Fruit fly (Drosophila melanogaster): ENCODE measurements around the gene CG43736.

CG43736 gene

DNA sequence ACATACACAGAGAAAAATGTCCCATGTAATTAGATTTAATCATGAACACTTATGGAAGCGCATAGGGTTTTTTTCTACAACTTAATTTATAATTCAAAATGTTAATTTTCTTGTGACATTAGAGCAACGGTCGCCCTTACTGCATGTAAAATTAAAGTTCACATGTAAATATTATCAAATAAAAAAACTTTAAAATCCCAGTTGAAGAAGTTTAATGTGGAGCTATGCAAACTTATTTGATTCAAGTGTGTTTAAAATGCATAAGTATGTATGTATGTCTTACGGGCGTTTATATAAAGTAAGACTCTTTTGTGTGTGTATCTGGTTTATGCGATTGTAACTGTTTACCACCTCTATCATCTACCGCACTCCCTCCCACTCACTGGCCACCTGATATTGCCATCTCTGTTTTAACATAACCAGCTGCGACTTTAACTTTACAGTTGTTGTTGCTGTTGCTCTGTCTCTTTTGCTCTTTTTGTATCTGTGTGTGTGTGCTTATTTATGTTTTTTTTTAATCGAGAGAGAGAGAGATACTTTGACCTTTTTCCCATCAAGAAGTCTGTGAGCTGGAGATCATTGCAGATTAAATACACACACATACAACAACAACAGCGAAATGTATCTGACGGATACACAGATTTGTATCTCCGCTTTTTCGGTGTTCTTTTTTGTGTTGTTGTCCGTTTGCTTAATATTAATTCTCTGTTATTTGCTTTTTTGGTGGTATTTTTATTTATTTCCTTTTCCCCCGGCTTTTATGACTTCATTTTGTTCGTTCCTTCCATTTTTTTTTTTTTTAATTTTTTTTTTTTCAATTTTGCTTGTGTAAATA, 8.1 kb upstream of the CG43736 start (continued):
- TF ChIP-seq CG6683 (GFP tag; optimal IDR thresholded peaks at IDR 0.05) (peak; percentile 68), hth (optimal IDR thresholded peaks at IDR 0.05) (no peak), MESR4 (GFP tag; optimal IDR thresholded peaks at IDR 0.05) (peak; percentile 15), sug (tag; optimal IDR thresholded peaks at IDR 0.05) (peak; percentile 80), CG12219 (GFP tag; optimal IDR thresholded peaks at IDR 0.05) (peak; percentile 64), Hr51 (GFP tag; optimal IDR thresholded peaks at IDR 0.05) (peak; percentile 82 to 97), H15 (GFP tag; IDR thresholded peaks at IDR 0.05) (peak; percentile 77), CG12659 (GFP tag; optimal IDR thresholded peaks at IDR 0.05) (peak; percentile 96), exex (tag; optimal IDR thresholded peaks at IDR 0.05) (peak; percentile 4), CG17829 (tag; optimal IDR thresholded peaks at IDR 0.05) (peak; percentile 83), CkIIα-i1 (GFP tag; IDR thresholded peaks at IDR 0.05) (no peak), ken (GFP tag; IDR thresholded peaks at IDR 0.05) (peak; percentile 65; the same call in 2 of the 3 replicates), HLHmδ (GFP tag; optimal IDR thresholded peaks at IDR 0.05) (peak; percentile 27), CTCF (GFP tag; optimal IDR thresholded peaks at IDR 0.05) (peak; percentile 52), CG2120 (GFP tag; optimal IDR thresholded peaks at IDR 0.05) (peak; percentile 80), inv (GFP tag; IDR thresholded peaks at IDR 0.05; ENCODE audit: partially characterized antibody) (no peak), CG32767 (GFP tag; IDR thresholded peaks at IDR 0.05) (peak; percentile 83), CG18599 (GFP tag; optimal IDR thresholded peaks at IDR 0.05) (peak; percentile 50), CG33557 (GFP tag; optimal IDR thresholded peaks at IDR 0.05) (peak; percentile 80), sr (GFP tag; IDR thresholded peaks at IDR 0.05) (no peak), chif (GFP tag; optimal IDR thresholded peaks at IDR 0.05) (peak; percentile 78 to 88), eve (GFP tag; optimal IDR thresholded peaks at IDR 0.05) (peak in 1 of 2 experiments; percentile 90), Oli (tag; optimal IDR thresholded peaks at IDR 0.05) (peak; percentile 96), CG2889 (GFP tag; IDR thresholded peaks at IDR 0.05) (peak; percentile 75), CG17912 (GFP tag; optimal IDR thresholded peaks at IDR 0.05) (peak; percentile 76), CG12744 (GFP tag; optimal IDR thresholded peaks at IDR 0.05) (no peak), row (GFP tag; IDR thresholded peaks at IDR 0.05) (peak; percentile 90), dan (GFP tag; IDR thresholded peaks at IDR 0.05) (no peak), CG2678 (tag; optimal IDR thresholded peaks at IDR 0.05) (peak; percentile 94), CG34422 (GFP tag; IDR thresholded peaks at IDR 0.05) (0 out of 3 replicates have a peak, but pooled peaks have one; percentile 55), Jarid2 (GFP tag; optimal IDR thresholded peaks at IDR 0.05) (peak; percentile 40), CG13424 (tag; optimal IDR thresholded peaks at IDR 0.05) (peak; percentile 96), lilli (GFP tag; optimal IDR thresholded peaks at IDR 0.05) (peak; percentile 82), Deaf1 (tag; optimal IDR thresholded peaks at IDR 0.05) (peak; percentile 26), grn (GFP tag; optimal IDR thresholded peaks at IDR 0.05) (peak; percentile 96), croc (GFP tag; conservative IDR thresholded peaks at IDR 0.05) (peak; percentile 81), ssp (GFP tag; IDR thresholded peaks at IDR 0.05) (peak; percentile 44; the same call in 1 of the 2 replicates), CG18619 (GFP tag; optimal IDR thresholded peaks at IDR 0.05) (peak; percentile 86), Sox102F (GFP tag; optimal IDR thresholded peaks at IDR 0.05) (peak; percentile 96), lov (optimal IDR thresholded peaks at IDR 0.05) (no peak), lov (GFP tag; IDR thresholded peaks at IDR 0.05) (no peak), hbn (GFP tag; IDR thresholded peaks at IDR 0.05; ENCODE audit: partially characterized antibody) (no peak), ems (GFP tag; optimal IDR thresholded peaks at IDR 0.05) (peak; percentile 44), CG13775 (GFP tag; optimal IDR thresholded peaks at IDR 0.05) (peak; percentile 71), MTF-1 (GFP tag; optimal IDR thresholded peaks at IDR 0.05; ENCODE audit: borderline replicate concordance) (no peak), CG9817 (tag; optimal IDR thresholded peaks at IDR 0.05) (peak; percentile 89), kni (GFP tag; optimal IDR thresholded peaks at IDR 0.05) (peak; percentile 78), vnd (GFP tag; IDR thresholded peaks at IDR 0.05; ENCODE audit: partially characterized antibody) (no peak), az2 (GFP tag; optimal IDR thresholded peaks at IDR 0.05) (peak; percentile 90)

Data from whole organism, embryonic.